Worm (Caenorhabditis elegans) whole organism, midembryonic: Measurements from ENCODE around the gene C05E7.3.

Experiments
- T22C8.4 ChIP-seq: fragments of 200-800 bp; sonication (Bioruptor generic); IDR thresholded peaks from 2 replicates; pipeline ENCODE4 v1.3.6; 2022; ENCODE audit warnings: missing genetic modification characterization, missing compliant biosample characterization
- cog-1 ChIP-seq: sonication (generic microtip); optimal IDR thresholded peaks from 2 replicates; lab custom pipeline; 2016; ENCODE audit warnings: missing genetic modification characterization, missing compliant biosample characterization
- flt-1 ChIP-seq: fragments of 200-800 bp; sonication (Bioruptor generic); IDR thresholded peaks from 2 replicates; pipeline ENCODE4 v1.3.6; 2022; ENCODE audit warnings: missing genetic modification characterization, missing compliant biosample characterization
- klf-2 ChIP-seq: fragments of 200-800 bp; sonication (Bioruptor generic); conservative IDR thresholded peaks from 2 replicates; pipeline ENCODE4 v1.3.6; 2022; ENCODE audit warnings: missing genetic modification reagents, missing genetic modification characterization, missing compliant biosample characterization
- med-1 ChIP-seq: sonication (generic microtip); optimal IDR thresholded peaks from 2 replicates; lab custom pipeline; 2017; ENCODE audit warnings: missing genetic modification characterization, mild to moderate bottlenecking, missing compliant biosample characterization, antibody characterized with exemption, missing genetic modification reagents; ENCODE audit not compliant: insufficient read depth
- ref-1 ChIP-seq: fragments of 200-800 bp; sonication (Bioruptor generic); conservative IDR thresholded peaks from 2 replicates; pipeline ENCODE4 v1.3.6; 2022; ENCODE audit warnings: missing genetic modification reagents, missing genetic modification characterization, missing compliant biosample characterization
- tab-1 ChIP-seq: fragments of 200-800 bp; sonication (Bioruptor generic); IDR thresholded peaks from 2 replicates; pipeline ENCODE4 v1.3.6; 2022; ENCODE audit warnings: missing genetic modification characterization, missing compliant biosample characterization
- ztf-23 ChIP-seq: fragments of 200-800 bp; sonication (Bioruptor generic); IDR thresholded peaks from 2 replicates; pipeline ENCODE4 v1.3.6; 2022; ENCODE audit warnings: missing genetic modification reagents, missing genetic modification characterization, missing compliant biosample characterization
- ztf-29 ChIP-seq: fragments of 200-800 bp; sonication (Bioruptor generic); IDR thresholded peaks from 2 replicates; pipeline ENCODE4 v1.3.6; 2022; ENCODE audit warnings: missing genetic modification reagents, missing genetic modification characterization, missing compliant biosample characterization

Gene C05E7.3

DNA sequence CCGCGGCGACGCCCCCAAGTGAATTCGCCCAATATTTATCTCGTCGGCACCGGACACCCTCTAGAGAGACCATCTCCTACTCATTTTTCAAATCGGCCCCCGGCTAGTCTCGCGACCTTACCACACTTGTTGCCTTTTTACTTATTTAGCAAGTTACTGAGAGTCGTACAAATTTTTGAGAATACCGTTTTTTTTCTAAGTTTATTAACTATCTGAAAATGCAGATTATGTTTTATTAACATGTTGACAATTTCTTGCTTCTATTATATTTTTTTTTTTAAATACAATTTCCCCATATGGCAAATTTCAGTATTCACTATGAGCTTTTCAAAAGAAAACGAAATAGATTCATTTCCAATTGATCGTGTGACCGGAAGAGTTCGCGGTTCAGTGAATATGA, 30.3 kb upstream of the C05E7.3 start, which contains the start of the genes F11C1.4 and F11C1.10:
Gene F11C1.4, plus strand, starts transcription at position 301 of the 400 bp plus-strand sequence.
Gene F11C1.10, plus strand, starts transcription at position 309 of the 400 bp plus-strand sequence.
- TF ChIP-seq flt-1 (GFP tag; lab: Robert Waterston, UW) (no peak), cog-1 (tag; lab: Kevin White, UChicago) (no peak)

DNA sequence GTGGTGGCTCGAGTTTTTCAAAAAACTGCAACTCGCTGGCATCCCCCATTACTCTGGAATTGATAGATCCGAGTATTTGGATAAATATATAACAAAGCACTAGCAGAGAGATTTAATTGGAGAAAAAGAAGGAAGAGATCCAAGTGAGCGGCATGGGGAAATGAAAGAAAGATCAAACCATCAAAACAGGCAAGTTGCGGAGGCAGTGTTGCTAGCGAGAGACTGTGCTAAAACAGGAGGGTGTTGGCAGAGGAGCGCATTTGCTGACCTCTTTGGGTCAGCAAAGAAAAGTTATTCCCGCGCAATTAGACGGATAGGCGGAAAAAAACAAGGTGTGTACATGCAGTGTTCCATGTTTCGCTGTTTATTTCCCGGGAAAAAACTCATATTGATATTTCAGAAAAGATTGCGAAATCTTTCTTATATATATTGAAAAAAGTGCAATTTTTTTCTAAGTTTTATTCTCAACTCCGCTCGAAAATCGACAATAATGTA, 29.2 kb upstream of the C05E7.3 start, which contains the start of gene ppk-3:
Gene ppk-3, minus strand, starts transcription at position 51 of the 495 bp plus-strand sequence.
- TF ChIP-seq cog-1 (tag; lab: Kevin White, UChicago), result peak; percentile 33
- no peak for TF ChIP-seq tab-1 (GFP tag; lab: Robert Waterston, UW)
- TF ChIP-seq ref-1, result no peak

DNA sequence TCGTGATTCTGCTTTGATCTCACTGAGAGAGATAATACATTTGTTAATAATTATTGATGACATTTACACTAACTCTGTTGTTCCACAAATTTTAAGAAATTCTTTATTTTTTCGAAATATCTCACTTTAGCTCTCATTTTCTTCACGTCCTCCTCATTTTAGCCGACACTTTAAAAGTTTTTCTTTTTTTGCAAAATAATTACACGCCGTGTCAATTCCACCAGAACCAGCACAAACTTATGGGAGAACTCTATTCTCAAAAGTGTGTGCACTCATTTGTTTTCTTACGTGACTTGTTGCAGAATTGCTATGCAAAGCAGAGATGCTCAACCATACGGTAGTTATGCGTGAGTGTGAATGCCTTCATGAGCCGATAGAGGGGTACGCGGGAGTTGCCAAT, 18.7 kb upstream of the C05E7.3 start, which contains the start of gene frpr-2:
Gene frpr-2, plus strand, starts transcription at position 301 of the 400 bp plus-strand sequence.
- TF ChIP-seq tab-1 (GFP tag; lab: Robert Waterston, UW) (no peak), flt-1 (GFP tag; lab: Robert Waterston, UW) (no peak), ztf-23 (GFP tag; lab: Robert Waterston, UW) (no peak), cog-1 (tag; lab: Kevin White, UChicago) (no peak), T22C8.4 (GFP tag; lab: Robert Waterston, UW) (no peak), klf-2 (no peak)

DNA sequence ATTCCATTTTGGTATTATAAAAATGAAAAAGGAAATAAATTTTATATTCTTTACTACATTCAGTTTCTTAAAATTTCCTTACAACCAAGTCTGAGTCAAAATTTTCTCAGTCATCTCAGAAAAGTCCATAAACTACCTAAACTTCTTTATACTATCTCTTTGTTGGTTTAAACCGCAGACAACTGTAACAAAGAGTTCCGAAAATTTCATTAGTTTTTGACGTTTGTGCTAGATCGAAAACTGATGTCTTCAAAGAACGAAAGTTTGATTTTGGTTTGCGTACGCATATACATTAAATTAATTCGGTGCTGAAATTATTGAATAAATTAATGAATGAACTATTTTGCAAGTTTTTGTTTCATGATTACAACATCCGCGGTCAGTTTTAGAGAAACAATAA, 12.5 kb upstream of the C05E7.3 start:
- TF ChIP-seq tab-1 (GFP tag; lab: Robert Waterston, UW), result no peak
- TF ChIP-seq ztf-29 (GFP tag; lab: Robert Waterston, UW), result no peak
- TF ChIP-seq med-1 (GFP tag; lab: Kevin White, UChicago), result no peak
- TF ChIP-seq flt-1 (GFP tag; lab: Robert Waterston, UW), result no peak
- no peak for TF ChIP-seq klf-2
- TF ChIP-seq cog-1 (tag; lab: Kevin White, UChicago), result no peak
- TF ChIP-seq ztf-23 (GFP tag; lab: Robert Waterston, UW), result no peak
- TF ChIP-seq ref-1, result no peak
- TF ChIP-seq T22C8.4 (GFP tag; lab: Robert Waterston, UW), result no peak

DNA sequence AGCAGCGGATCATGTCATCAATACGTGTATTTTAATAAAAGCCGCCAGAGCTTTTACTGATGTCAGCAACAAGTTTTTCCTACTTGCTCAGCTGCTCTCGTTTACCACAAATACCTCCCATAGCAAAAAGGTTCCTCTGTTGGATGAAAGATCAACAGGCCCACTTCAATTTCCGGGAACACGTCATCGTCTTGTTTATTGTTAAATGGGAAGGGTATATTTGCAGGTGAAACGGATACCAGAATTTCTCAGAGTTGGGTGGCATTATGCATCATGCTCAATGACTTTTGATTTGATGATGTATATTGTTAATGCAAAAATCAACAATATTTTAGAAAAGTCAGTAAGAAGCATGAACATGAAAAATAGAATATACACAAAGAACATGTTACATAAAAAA, 4.7 kb upstream of the C05E7.3 start:
- TF ChIP-seq ztf-29 (GFP tag; lab: Robert Waterston, UW), result no peak
- no peak for TF ChIP-seq ref-1
- TF ChIP-seq T22C8.4 (GFP tag; lab: Robert Waterston, UW), result no peak
- TF ChIP-seq cog-1 (tag; lab: Kevin White, UChicago), result no peak
- no peak for TF ChIP-seq tab-1 (GFP tag; lab: Robert Waterston, UW)
- TF ChIP-seq med-1 (GFP tag; lab: Kevin White, UChicago), result no peak
- TF ChIP-seq flt-1 (GFP tag; lab: Robert Waterston, UW), result no peak
- TF ChIP-seq klf-2, result no peak
- TF ChIP-seq ztf-23 (GFP tag; lab: Robert Waterston, UW), result no peak

DNA sequence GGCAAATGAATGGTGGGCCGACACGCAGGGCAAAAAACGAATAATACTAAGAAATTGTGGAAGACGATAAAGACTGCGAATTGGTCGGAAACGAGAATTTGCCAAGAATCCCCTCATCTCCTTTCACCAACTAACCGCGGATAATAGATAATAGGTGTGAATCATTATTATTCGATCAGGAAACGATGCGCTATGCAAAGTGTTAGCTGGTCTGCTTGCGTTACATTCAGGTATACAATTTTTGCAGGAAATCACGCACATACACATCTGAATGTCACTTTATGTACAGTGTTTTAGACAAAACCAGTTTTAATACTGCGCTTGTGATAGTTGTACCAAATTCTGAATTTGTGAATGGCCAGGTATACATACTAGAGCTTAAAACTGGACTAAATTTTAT, 1.8 kb downstream of the C05E7.3 start:
- TF ChIP-seq ref-1 (no peak), tab-1 (GFP tag; lab: Robert Waterston, UW) (no peak), T22C8.4 (GFP tag; lab: Robert Waterston, UW) (no peak), ztf-29 (GFP tag; lab: Robert Waterston, UW) (no peak), flt-1 (GFP tag; lab: Robert Waterston, UW) (no peak)

DNA sequence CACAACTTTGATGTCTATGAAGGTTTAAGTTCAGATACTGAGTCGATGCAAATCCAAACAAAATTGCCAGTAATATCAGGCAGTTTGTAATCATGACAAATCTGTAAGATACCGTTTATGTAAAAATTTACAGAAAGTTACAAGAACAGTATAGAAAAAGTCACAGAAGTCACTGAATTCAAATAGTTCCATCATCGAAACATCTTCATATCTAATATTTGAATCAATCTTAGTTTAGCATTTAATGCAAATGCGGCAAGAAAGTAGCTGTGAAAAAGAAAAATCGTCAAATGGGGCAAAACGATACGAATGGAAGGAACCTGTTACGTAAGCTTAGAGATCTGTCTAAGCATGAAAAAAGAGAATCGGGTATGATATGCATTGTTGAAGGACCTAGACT, 3.3 kb downstream of the C05E7.3 start, which contains the start of gene gmap-2:
Gene gmap-2, minus strand, starts transcription at position 101 of the 400 bp plus-strand sequence.
- no peak for TF ChIP-seq ref-1
- TF ChIP-seq klf-2, result no peak

DNA sequence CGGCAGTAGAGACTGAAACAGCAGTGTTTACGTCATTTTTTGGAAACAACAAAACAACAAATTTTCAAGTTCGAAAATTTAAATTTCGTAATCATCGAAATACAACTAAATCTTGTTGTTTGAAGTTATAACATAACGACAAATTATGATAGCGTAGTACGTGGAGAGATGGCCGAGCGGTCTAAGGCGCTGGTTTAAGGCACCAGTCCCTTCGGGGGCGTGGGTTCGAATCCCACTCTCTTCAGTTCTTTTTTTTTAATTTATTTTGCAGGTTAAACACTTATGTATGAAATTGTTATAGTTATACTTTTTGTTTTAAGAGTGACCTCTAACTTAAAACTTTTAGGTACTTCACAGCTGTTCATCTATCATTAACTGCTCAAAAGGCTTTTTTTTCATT, 4.1 kb downstream of the C05E7.3 start:
- TF ChIP-seq flt-1 (GFP tag; lab: Robert Waterston, UW) (no peak), tab-1 (GFP tag; lab: Robert Waterston, UW) (0 out of 2 replicates have a peak, but pooled peaks have one; percentile 25), med-1 (GFP tag; lab: Kevin White, UChicago) (no peak), ref-1 (no peak), klf-2 (no peak), ztf-23 (GFP tag; lab: Robert Waterston, UW) (no peak), ztf-29 (GFP tag; lab: Robert Waterston, UW) (no peak)

DNA sequence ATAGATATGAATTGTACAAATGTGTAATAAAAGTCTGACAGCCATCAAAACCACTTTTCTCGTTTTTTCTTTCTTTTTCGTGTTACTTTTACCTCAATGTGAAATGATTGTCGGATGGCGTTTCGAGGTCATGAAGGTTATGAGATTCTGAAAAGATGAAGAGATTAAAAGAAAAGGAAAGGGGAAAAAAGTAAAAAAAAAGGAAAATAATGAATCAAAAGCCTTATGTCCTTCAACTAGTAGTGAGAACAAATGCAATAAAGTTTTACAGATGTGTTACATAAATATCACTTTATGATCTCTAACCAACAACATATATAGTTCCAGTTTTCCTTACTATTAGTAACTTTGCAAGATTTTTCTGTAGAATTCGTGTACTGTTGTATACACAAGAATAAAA, 5.6 kb downstream of the C05E7.3 start, which contains the start of gene gmap-3:
Gene gmap-3, minus strand, starts transcription at position 148 of the 400 bp plus-strand sequence.
- TF ChIP-seq flt-1 (GFP tag; lab: Robert Waterston, UW), result no peak
- no peak for TF ChIP-seq klf-2
- TF ChIP-seq cog-1 (tag; lab: Kevin White, UChicago), result no peak

DNA sequence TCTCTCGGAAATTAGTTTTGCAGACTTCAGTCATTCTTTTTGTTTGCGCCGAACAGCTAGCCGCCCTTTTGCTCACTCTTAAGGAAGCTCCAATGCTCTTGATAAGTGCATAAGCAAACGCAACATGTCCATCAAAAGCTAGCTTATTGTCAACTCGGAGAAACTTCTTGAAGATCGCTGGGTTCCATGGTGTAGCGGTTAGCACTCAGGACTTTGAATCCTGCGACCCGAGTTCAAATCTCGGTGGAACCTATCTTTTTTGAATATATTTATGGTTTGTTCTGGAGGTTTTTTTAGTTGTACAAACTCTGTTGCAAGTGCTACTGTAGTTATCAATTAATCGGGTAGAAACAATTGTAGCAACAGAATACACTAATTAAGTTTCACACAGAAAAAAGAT, 8.9 kb downstream of the C05E7.3 start:
- no peak for TF ChIP-seq tab-1 (GFP tag; lab: Robert Waterston, UW)
- TF ChIP-seq flt-1 (GFP tag; lab: Robert Waterston, UW), result no peak
- no peak for TF ChIP-seq klf-2
- TF ChIP-seq T22C8.4 (GFP tag; lab: Robert Waterston, UW), result no peak
- TF ChIP-seq ref-1, result no peak
- no peak for TF ChIP-seq med-1 (GFP tag; lab: Kevin White, UChicago)
- TF ChIP-seq cog-1 (tag; lab: Kevin White, UChicago), result no peak
- no peak for TF ChIP-seq ztf-23 (GFP tag; lab: Robert Waterston, UW)
- TF ChIP-seq ztf-29 (GFP tag; lab: Robert Waterston, UW), result no peak

DNA sequence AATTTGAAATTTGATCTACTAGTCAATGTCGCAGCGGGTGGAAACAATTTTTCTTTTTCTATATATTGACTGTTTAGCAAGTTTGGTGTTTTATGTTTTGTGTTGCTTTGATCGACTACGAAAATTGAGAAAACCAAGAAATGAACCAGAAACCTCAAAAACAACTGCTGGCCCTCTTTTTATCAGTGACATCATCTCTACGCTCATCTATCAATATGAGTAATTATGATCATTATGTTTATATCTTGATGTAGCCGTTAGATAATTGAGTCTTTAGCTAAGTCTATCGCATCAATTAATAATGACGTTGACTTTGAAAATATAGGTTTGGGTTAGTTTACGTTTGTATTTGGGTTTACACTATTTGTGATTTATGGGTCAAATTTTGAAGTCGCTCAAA, 10.7 kb downstream of the C05E7.3 start:
- TF ChIP-seq flt-1 (GFP tag; lab: Robert Waterston, UW), result no peak
